Worm (Caenorhabditis elegans): ENCODE data around the gene Y82E9BL.19.

The Y82E9BL.19 gene

ce11 chrIII:1340240-1340639 is 8.4 kb downstream of the Y82E9BL.19 start, which contains the start of gene fbxa-5:
TSS of gene fbxa-5 (minus strand) at chrIII:1340340.
- TF ChIP-seq tbx-2 (tag; optimal IDR thresholded peaks at IDR 0.05) (no peak), rnt-1 (tag; optimal IDR thresholded peaks at IDR 0.05) (no peak), unc-30 (tag; optimal IDR thresholded peaks at IDR 0.05) (no peak), tlp-1 (tag; optimal IDR thresholded peaks at IDR 0.05) (no peak), Y116A8C.19 (tag; optimal IDR thresholded peaks at IDR 0.05; ENCODE audit: borderline replicate concordance) (no peak), snpc-4 (tag; optimal IDR thresholded peaks at IDR 0.05) (no peak), alr-1 (tag; optimal IDR thresholded peaks at IDR 0.05; ENCODE audit: borderline replicate concordance) (no peak), elt-3 (tag; optimal IDR thresholded peaks at IDR 0.05) (no peak), dsc-1 (tag; optimal IDR thresholded peaks at IDR 0.05) (no peak), ets-5 (GFP tag; IDR thresholded peaks at IDR 0.05) (no peak), lin-14 (GFP tag; optimal IDR thresholded peaks at IDR 0.05) (no peak), fkh-4 (tag; optimal IDR thresholded peaks at IDR 0.05; ENCODE audit: borderline replicate concordance) (no peak), mdl-1 (tag; optimal IDR thresholded peaks at IDR 0.05) (no peak), hlh-4 (tag; optimal IDR thresholded peaks at IDR 0.05) (no peak), ceh-82 (tag; optimal IDR thresholded peaks at IDR 0.05) (no peak), blmp-1 (tag; optimal IDR thresholded peaks at IDR 0.05) (no peak), nhr-47 (tag; optimal IDR thresholded peaks at IDR 0.05) (no peak)

- no peak for TF ChIP-seq fos-1 (tag; optimal IDR thresholded peaks at IDR 0.05)
- no peak for TF ChIP-seq unc-62 (GFP tag; optimal IDR thresholded peaks at IDR 0.05)
- TF ChIP-seq hlh-17 (GFP tag; optimal IDR thresholded peaks at IDR 0.05; ENCODE audit: borderline replicate concordance) = no peak
These were observed 10.7 kb downstream of the Y82E9BL.19 start, which contains the start of gene fbxa-26 for ce11 chrIII:1342488-1342887. TSS of gene fbxa-26 (minus strand) at chrIII:1342522.

ce11 chrIII:1342919-1343419 is 11.2 kb downstream of the Y82E9BL.19 start, which contains the start of gene fbxa-27:
TSS of gene fbxa-27 (plus strand) at chrIII:1342969.
- peak in 1 of 2 experiments; percentile 20 for TF ChIP-seq lin-35 (GFP tag; optimal IDR thresholded peaks at IDR 0.05)
- peak; percentile 27 to 63 for TF ChIP-seq efl-1 (optimal IDR thresholded peaks at IDR 0.05)
- peak; percentile 62 to 76 for TF ChIP-seq efl-1 (GFP tag; optimal IDR thresholded peaks at IDR 0.05 in 1 of 2)
- no peak for TF ChIP-seq ama-1 (optimal IDR thresholded peaks at IDR 0.05)
- TF ChIP-seq ceh-90 (tag; optimal IDR thresholded peaks at IDR 0.05) = no peak
- no peak for TF ChIP-seq nhr-20 (tag; optimal IDR thresholded peaks at IDR 0.05)
- TF ChIP-seq elt-3 (tag; optimal IDR thresholded peaks at IDR 0.05) = no peak
- TF ChIP-seq dpl-1 (GFP tag; optimal IDR thresholded peaks at IDR 0.05) = peak in 1 of 3 experiments; percentile 44

ce11 chrIII:1345694-1346093 is 13.9 kb downstream of the Y82E9BL.19 start, which contains the start of gene Y82E9BL.6:
TSS of gene Y82E9BL.6 (minus strand) at chrIII:1345794.
- TF ChIP-seq nhr-77 (tag; optimal IDR thresholded peaks at IDR 0.05) = no peak
- no peak for TF ChIP-seq C34B4.2 (tag; optimal IDR thresholded peaks at IDR 0.05)
- TF ChIP-seq nhr-85 (tag) = no peak
- no peak for TF ChIP-seq fkh-4 (tag; optimal IDR thresholded peaks at IDR 0.05; ENCODE audit: borderline replicate concordance)
- TF ChIP-seq vab-15 (tag; optimal IDR thresholded peaks at IDR 0.05) = no peak
- TF ChIP-seq lsy-2 (tag; optimal IDR thresholded peaks at IDR 0.05) = no peak
- no peak for TF ChIP-seq nhr-12 (tag; optimal IDR thresholded peaks at IDR 0.05)
- no peak for TF ChIP-seq fos-1 (tag; optimal IDR thresholded peaks at IDR 0.05)
- no peak for TF ChIP-seq tbx-2 (tag; optimal IDR thresholded peaks at IDR 0.05)
- no peak for TF ChIP-seq zip-4 (GFP tag; optimal IDR thresholded peaks at IDR 0.05)
- TF ChIP-seq hlh-4 (tag; optimal IDR thresholded peaks at IDR 0.05) = no peak
- no peak for TF ChIP-seq sup-37 (GFP tag; optimal IDR thresholded peaks at IDR 0.05)
- TF ChIP-seq jun-1 (tag; optimal IDR thresholded peaks at IDR 0.05) = no peak
- no peak for TF ChIP-seq ces-1 (GFP tag; optimal IDR thresholded peaks at IDR 0.05)
- TF ChIP-seq ceh-82 (tag; optimal IDR thresholded peaks at IDR 0.05) = no peak
- TF ChIP-seq lin-15B (tag; optimal IDR thresholded peaks at IDR 0.05) = no peak
- no peak for TF ChIP-seq grh-1 (GFP tag; IDR thresholded peaks at IDR 0.05)
- TF ChIP-seq lir-3 (tag; optimal IDR thresholded peaks at IDR 0.05; ENCODE audit: poor library complexity) = no peak
- no peak for TF ChIP-seq skn-1 (tag; optimal IDR thresholded peaks at IDR 0.05)
- TF ChIP-seq efl-3 (GFP tag; optimal IDR thresholded peaks at IDR 0.05) = no peak
